Fruit fly (Drosophila melanogaster): ENCODE results near the gene wge.

The wge gene

DNA sequence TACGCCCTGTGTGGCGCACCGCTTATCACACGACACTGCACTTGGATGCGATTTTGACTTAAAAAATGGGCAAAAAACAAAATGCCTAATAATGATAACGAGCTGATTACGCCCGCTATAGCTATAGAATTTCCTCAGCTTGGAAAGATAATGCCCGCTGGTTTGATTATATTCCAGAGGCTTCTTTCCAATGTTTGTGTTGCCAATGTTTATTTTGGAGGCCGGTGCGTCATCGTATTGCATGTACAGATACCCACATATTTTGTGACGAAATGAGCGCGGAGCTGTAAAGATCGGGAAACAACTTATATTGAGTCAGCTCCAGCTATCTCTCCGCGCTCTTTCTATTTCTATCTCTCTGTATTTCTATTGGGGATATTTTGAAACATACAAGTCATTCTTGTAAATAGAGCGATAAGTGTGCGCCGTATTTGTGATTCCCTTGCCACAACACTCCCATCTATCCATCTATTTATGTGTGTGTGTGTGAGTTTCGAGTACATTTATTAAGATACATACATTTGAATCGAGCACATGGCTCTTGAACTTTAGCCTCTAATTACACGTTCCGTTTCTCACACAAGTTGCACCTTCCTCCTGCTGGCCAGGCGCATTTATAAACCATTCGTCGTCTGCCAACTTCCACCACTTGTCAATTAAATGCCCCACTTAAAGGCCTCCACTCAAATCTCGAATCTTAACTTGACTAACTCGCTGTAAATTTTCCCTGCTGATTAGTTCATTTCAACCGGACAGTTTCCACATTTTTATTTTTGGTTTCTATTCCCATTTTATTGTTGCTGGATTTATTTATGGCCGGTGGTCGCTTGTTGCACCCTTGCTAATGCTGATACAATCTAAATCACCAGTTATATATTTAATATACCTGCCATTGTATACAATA is 36.7 kb downstream of the wge start:
- no peak for TF ChIP-seq fd96Ca (GFP tag; IDR thresholded peaks at IDR 0.05)
- TF ChIP-seq gl (tag; optimal IDR thresholded peaks at IDR 0.05) = no peak
- no peak for TF ChIP-seq D1 (tag; optimal IDR thresholded peaks at IDR 0.05)
- TF ChIP-seq CG8159 (tag; optimal IDR thresholded peaks at IDR 0.05) = no peak
- no peak for TF ChIP-seq Pif1B (GFP tag; optimal IDR thresholded peaks at IDR 0.05)
- no peak for TF ChIP-seq rn (GFP tag; IDR thresholded peaks at IDR 0.05)
- no peak for TF ChIP-seq CG32121 (GFP tag; IDR thresholded peaks at IDR 0.05)
- TF ChIP-seq Pif1A (GFP tag; optimal IDR thresholded peaks at IDR 0.05) = no peak
- no peak for TF ChIP-seq CG13204 (GFP tag; optimal IDR thresholded peaks at IDR 0.05)
- TF ChIP-seq CG14655 (GFP tag; optimal IDR thresholded peaks at IDR 0.05) = no peak
- no peak for TF ChIP-seq CG15710 (tag; optimal IDR thresholded peaks at IDR 0.05)

DNA sequence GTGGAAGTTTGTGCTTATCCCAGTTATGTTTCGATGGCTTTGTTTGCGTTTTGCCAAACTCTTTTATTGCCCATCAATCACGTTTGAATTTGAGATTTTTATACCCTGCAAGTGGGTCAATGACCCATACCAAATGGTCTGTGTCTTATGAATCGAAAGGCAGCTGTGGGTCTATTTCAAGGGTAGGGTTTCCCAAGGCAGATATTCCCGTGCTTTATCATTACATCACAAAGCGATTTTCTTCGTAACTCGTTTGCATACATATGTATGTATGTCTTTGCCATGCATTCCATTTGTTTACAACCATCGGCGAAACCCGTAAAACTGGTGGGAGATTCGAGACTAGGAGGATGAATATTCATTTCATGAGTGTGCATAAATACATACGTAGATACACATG is 45.5 kb downstream of the wge start:
- TF ChIP-seq EcR (GFP tag; optimal IDR thresholded peaks at IDR 0.05) = peak; percentile 81
- no peak for TF ChIP-seq gl (tag; optimal IDR thresholded peaks at IDR 0.05)
- no peak for TF ChIP-seq D1 (tag; optimal IDR thresholded peaks at IDR 0.05)

DNA sequence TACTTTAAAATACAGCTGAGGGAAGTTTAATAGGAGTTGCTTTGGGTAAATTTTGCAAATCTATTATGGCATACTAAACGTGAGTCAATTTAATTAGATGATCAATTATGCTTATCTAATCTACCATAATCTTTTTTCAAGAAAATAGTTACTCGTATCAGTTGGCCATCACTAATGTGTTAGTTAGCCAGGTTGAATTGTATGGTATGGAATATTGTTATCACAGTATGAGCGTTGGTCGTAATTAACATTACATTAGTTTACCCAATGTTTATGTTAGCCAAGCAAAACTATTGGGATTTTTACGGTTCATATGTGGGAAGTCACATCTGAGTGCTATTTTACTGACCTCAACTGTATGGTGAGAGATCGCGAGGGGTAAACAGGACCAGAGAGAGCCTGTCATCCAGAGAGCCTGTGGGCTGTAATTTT is 47.4 kb downstream of the wge start:
- TF ChIP-seq D1 (tag; optimal IDR thresholded peaks at IDR 0.05) (peak; percentile 10), fd96Ca (GFP tag; IDR thresholded peaks at IDR 0.05) (no peak), Snoo (tag; optimal IDR thresholded peaks at IDR 0.05) (no peak), rn (GFP tag; IDR thresholded peaks at IDR 0.05) (no peak), CG32121 (GFP tag; IDR thresholded peaks at IDR 0.05) (no peak), CG8159 (tag; optimal IDR thresholded peaks at IDR 0.05) (peak; percentile 76), Pif1A (GFP tag; optimal IDR thresholded peaks at IDR 0.05) (no peak), Ets98B (GFP tag; IDR thresholded peaks at IDR 0.05) (no peak), CG10348 (GFP tag; IDR thresholded peaks at IDR 0.05) (no peak), CG8301 (tag; optimal IDR thresholded peaks at IDR 0.05) (peak; percentile 12), CG34367 (tag; optimal IDR thresholded peaks at IDR 0.05) (peak; percentile 51), CG15710 (tag; optimal IDR thresholded peaks at IDR 0.05) (peak; percentile 62), CG13204 (GFP tag; optimal IDR thresholded peaks at IDR 0.05) (no peak), gl (tag; optimal IDR thresholded peaks at IDR 0.05) (no peak), Pif1B (GFP tag; optimal IDR thresholded peaks at IDR 0.05) (peak; percentile 45), EcR (GFP tag; optimal IDR thresholded peaks at IDR 0.05) (no peak), CG4496 (GFP tag; IDR thresholded peaks at IDR 0.05) (no peak), CG9948 (tag; optimal IDR thresholded peaks at IDR 0.05) (peak; percentile 67), CG17806 (tag; optimal IDR thresholded peaks at IDR 0.05) (peak; percentile 61), CG14655 (GFP tag; optimal IDR thresholded peaks at IDR 0.05) (no peak), CG12605 (GFP tag; IDR thresholded peaks at IDR 0.05) (no peak)

DNA sequence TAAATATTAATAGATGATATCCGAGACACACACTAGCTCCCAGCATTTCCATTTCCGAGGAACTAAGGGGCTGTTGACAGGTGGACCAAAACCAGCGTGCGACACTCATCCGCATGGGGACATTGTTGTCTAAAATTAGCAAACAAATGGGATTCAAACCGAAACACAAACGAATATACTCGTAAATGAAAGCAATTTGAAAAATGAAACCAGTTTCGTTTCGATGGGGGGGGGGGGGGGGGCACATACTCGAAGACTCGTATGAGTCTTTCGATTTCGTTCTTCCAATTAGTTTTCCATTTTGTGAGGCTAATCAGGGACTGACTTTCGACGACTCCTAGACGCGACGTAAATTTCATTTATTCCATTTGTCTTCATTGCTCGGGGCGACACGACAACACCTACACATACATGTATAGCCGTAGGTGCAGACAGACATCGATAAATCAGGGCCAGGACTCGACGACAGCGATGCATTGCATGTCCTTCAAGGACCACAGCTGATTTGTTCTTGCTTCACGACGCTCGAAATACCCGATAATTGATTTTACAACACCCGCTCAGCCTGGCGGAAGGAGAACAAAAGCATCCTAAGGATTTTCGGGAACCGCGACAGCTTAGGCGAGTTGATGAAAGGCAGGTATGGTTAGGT is 48.1 kb downstream of the wge start:
- TF ChIP-seq Ets98B (GFP tag; IDR thresholded peaks at IDR 0.05) (no peak), CG4496 (GFP tag; IDR thresholded peaks at IDR 0.05) (no peak), CG12605 (GFP tag; IDR thresholded peaks at IDR 0.05) (no peak), CG13204 (GFP tag; optimal IDR thresholded peaks at IDR 0.05) (no peak), D1 (tag; optimal IDR thresholded peaks at IDR 0.05) (no peak), CG17806 (tag; optimal IDR thresholded peaks at IDR 0.05) (no peak)

DNA sequence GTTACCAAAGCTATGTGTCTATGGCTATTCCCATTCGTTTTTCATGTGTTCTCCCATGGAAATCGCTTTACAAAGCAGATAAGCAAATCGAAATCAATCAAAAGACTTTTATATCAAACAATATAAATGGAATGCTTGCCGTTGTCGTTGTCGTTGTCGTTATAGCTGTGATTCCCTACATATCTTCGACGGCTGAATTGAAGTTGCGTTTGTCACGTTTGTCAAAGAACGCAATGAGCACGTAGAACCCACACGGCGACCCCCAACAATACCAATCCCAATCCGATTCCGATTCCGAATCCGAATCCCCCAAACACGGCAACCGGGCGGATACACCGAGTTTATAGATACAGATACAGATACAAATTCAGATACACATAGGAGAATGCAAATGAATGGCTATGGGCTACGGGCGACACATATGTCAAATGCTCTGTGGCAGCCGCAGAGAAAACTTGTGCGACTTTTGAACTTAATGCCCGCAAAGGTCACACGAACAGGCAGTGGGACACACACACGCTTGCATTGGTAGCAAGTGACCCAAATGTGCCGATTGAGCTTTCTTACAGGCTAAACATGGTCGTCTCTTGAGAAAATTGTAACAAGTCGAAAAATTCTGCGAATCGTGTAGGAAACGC is 51.0 kb downstream of the wge start:
- TF ChIP-seq Pif1B (GFP tag; optimal IDR thresholded peaks at IDR 0.05) (no peak), CG14655 (GFP tag; optimal IDR thresholded peaks at IDR 0.05) (no peak), D1 (tag; optimal IDR thresholded peaks at IDR 0.05) (no peak), CG8159 (tag; optimal IDR thresholded peaks at IDR 0.05) (no peak), gl (tag; optimal IDR thresholded peaks at IDR 0.05) (no peak), CG34367 (tag; optimal IDR thresholded peaks at IDR 0.05) (no peak), CG10348 (GFP tag; IDR thresholded peaks at IDR 0.05) (no peak), CG8301 (tag; optimal IDR thresholded peaks at IDR 0.05) (no peak), CG9948 (tag; optimal IDR thresholded peaks at IDR 0.05) (no peak), CG4496 (GFP tag; IDR thresholded peaks at IDR 0.05) (no peak)

DNA sequence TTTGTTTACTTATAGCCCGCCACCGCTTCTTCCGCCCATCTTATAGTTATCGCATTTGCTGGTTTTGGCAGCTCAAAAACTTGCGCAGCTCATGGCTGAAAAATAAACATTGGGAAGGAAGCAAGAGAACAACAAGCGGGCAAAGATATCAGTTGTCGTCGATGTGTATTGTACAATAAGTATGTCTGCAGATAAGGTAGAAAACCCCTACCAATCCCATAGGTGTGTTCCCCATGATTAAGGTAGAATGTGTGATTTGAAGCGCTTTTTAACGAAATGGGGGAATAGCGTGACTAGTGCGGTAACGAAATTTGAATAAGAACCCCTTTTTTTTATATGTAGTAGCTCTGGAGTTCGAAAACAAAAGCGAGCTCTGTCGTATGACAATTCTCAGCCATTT is 51.8 kb downstream of the wge start:
- TF ChIP-seq CG34367 (tag; optimal IDR thresholded peaks at IDR 0.05) = no peak
- TF ChIP-seq CG17806 (tag; optimal IDR thresholded peaks at IDR 0.05) = no peak
- no peak for TF ChIP-seq CG12605 (GFP tag; IDR thresholded peaks at IDR 0.05)
- TF ChIP-seq gl (tag; optimal IDR thresholded peaks at IDR 0.05) = no peak
- TF ChIP-seq D1 (tag; optimal IDR thresholded peaks at IDR 0.05) = no peak
- no peak for TF ChIP-seq fd96Ca (GFP tag; IDR thresholded peaks at IDR 0.05)
- no peak for TF ChIP-seq Ets98B (GFP tag; IDR thresholded peaks at IDR 0.05)
- TF ChIP-seq CG9948 (tag; optimal IDR thresholded peaks at IDR 0.05) = no peak
- no peak for TF ChIP-seq EcR (GFP tag; optimal IDR thresholded peaks at IDR 0.05)
